Worm (Caenorhabditis elegans) whole organism, young adult: Measurements from ENCODE around the gene K08F9.3.

ENCODE experiments used
- B0035.1 ChIP-seq: sonication (generic microtip); optimal IDR thresholded peaks from 2 replicates; lab custom pipeline; 2016; ENCODE audit warnings: missing genetic modification characterization, mild to moderate bottlenecking, missing compliant biosample characterization, missing genotype, missing genetic modification reagents
- B0261.1 ChIP-seq: sonication (generic microtip); optimal IDR thresholded peaks from 2 replicates; lab custom pipeline; 2016; ENCODE audit warnings: mild to moderate bottlenecking, missing genetic modification characterization, moderate library complexity, missing compliant biosample characterization
- C06A6.2 ChIP-seq: fragments of 200-800 bp; sonication (Bioruptor generic); conservative IDR thresholded peaks from 2 replicates; pipeline ENCODE4 v1.3.6; 2022; ENCODE audit warnings: missing genetic modification characterization, missing compliant biosample characterization
- C17E4.6 ChIP-seq: fragments of 200-800 bp; sonication (Bioruptor generic); IDR thresholded peaks from 2 replicates; pipeline ENCODE4 v1.3.6; 2022; ENCODE audit warnings: missing genetic modification reagents, missing genetic modification characterization, missing compliant biosample characterization
- F22D6.2 ChIP-seq: sonication (generic microtip); optimal IDR thresholded peaks from 2 replicates; lab custom pipeline; 2016; ENCODE audit warnings: mild to moderate bottlenecking, missing genetic modification characterization, missing compliant biosample characterization
- F33H1.4 ChIP-seq: fragments of 200-800 bp; sonication (Bioruptor generic); IDR thresholded peaks from 2 replicates; pipeline ENCODE4 v1.3.6; 2022; ENCODE audit warnings: missing genetic modification reagents, missing genetic modification characterization, missing compliant biosample characterization
- F49E8.2 ChIP-seq: sonication (generic microtip); optimal IDR thresholded peaks from 3 replicates; lab custom pipeline; 2017; ENCODE audit warnings: missing genetic modification characterization, mild to moderate bottlenecking, missing compliant biosample characterization, antibody characterized with exemption, moderate library complexity; ENCODE audit not compliant: insufficient read depth
- F57A8.1 ChIP-seq: fragments of 200-800 bp; sonication (Bioruptor generic); optimal IDR thresholded peaks from 2 replicates; lab custom pipeline; 2018; ENCODE audit warnings: mild to moderate bottlenecking, missing genetic modification characterization, moderate library complexity, missing compliant biosample characterization
- F57C9.4 ChIP-seq: sonication (generic microtip); optimal IDR thresholded peaks from 2 replicates; lab custom pipeline; 2017; ENCODE audit warnings: mild to moderate bottlenecking, missing genetic modification characterization, missing compliant biosample characterization
- K12H6.12 ChIP-seq: fragments of 200-800 bp; sonication (Bioruptor generic); optimal IDR thresholded peaks from 2 replicates; lab custom pipeline; 2018; ENCODE audit warnings: mild to moderate bottlenecking, missing genetic modification characterization, missing compliant biosample characterization
- Y53F4B.3 ChIP-seq: fragments of 200-800 bp; sonication (Bioruptor generic); IDR thresholded peaks from 2 replicates; pipeline ENCODE4 v1.3.6; 2022; ENCODE audit warnings: missing genetic modification reagents, missing genetic modification characterization, missing compliant biosample characterization
- Y67H2A.10 ChIP-seq: fragments of 200-800 bp; sonication (Bioruptor generic); conservative IDR thresholded peaks from 2 replicates; pipeline ENCODE4 v1.3.6; 2022; ENCODE audit warnings: missing genetic modification reagents, missing genetic modification characterization, missing compliant biosample characterization
- Y95B8A.8 ChIP-seq: fragments of 200-800 bp; sonication (Bioruptor generic); IDR thresholded peaks from 2 replicates; pipeline ENCODE4 v1.3.6; 2022; ENCODE audit warnings: missing genetic modification reagents, missing genetic modification characterization, missing compliant biosample characterization
- akir-1 ChIP-seq: fragments of 200-800 bp; sonication (Bioruptor generic); optimal IDR thresholded peaks from 2 replicates; lab custom pipeline; 2018; ENCODE audit warnings: mild to moderate bottlenecking, missing genetic modification characterization, moderate library complexity, missing compliant biosample characterization
- aptf-2 ChIP-seq: fragments of 200-800 bp; sonication (Bioruptor generic); conservative IDR thresholded peaks from 2 replicates; pipeline ENCODE4 v1.3.6; 2022; ENCODE audit warnings: missing genetic modification reagents, missing genetic modification characterization, missing compliant biosample characterization
- aptf-3 ChIP-seq: fragments of 200-800 bp; sonication (Bioruptor generic); IDR thresholded peaks from 2 replicates; pipeline ENCODE4 v1.3.6; 2022; ENCODE audit warnings: missing genetic modification characterization, missing compliant biosample characterization
- attf-3 ChIP-seq: fragments of 200-800 bp; sonication (Bioruptor generic); conservative IDR thresholded peaks from 2 replicates; pipeline ENCODE4 v1.3.6; 2022; ENCODE audit warnings: missing genetic modification reagents, missing genetic modification characterization, missing compliant biosample characterization
- attf-5 ChIP-seq: fragments of 200-800 bp; sonication (Bioruptor generic); optimal IDR thresholded peaks from 2 replicates; lab custom pipeline; 2018; ENCODE audit warnings: mild to moderate bottlenecking, missing genetic modification characterization, missing compliant biosample characterization
- ceh-27 ChIP-seq: fragments of 200-800 bp; sonication (Bioruptor generic); optimal IDR thresholded peaks from 2 replicates; lab custom pipeline; 2018; ENCODE audit warnings: mild to moderate bottlenecking, missing genetic modification characterization, moderate library complexity, missing compliant biosample characterization
- ceh-58 ChIP-seq: fragments of 200-800 bp; sonication (Bioruptor generic); IDR thresholded peaks from 2 replicates; pipeline ENCODE4 v1.3.6; 2022; ENCODE audit warnings: missing genetic modification characterization, missing compliant biosample characterization
- ceh-79 ChIP-seq: sonication (generic microtip); optimal IDR thresholded peaks from 2 replicates; lab custom pipeline; 2017; ENCODE audit warnings: mild to moderate bottlenecking, missing genetic modification characterization, missing compliant biosample characterization
- ceh-91 ChIP-seq: fragments of 200-800 bp; sonication (Bioruptor generic); IDR thresholded peaks from 2 replicates; pipeline ENCODE4 v1.3.6; 2022; ENCODE audit warnings: missing genetic modification reagents, missing genetic modification characterization, missing compliant biosample characterization
- chd-7 ChIP-seq: sonication (generic microtip); optimal IDR thresholded peaks from 2 replicates; lab custom pipeline; 2016; ENCODE audit warnings: mild to moderate bottlenecking, missing genetic modification characterization, moderate library complexity, missing compliant biosample characterization
- dox-1 ChIP-seq: fragments of 200-800 bp; sonication (Bioruptor generic); IDR thresholded peaks from 2 replicates; pipeline ENCODE4 v1.3.6; 2022; ENCODE audit warnings: missing genetic modification reagents, missing genetic modification characterization, missing compliant biosample characterization
- dpff-1 ChIP-seq: sonication (generic microtip); optimal IDR thresholded peaks from 2 replicates; lab custom pipeline; 2017; ENCODE audit warnings: mild to moderate bottlenecking, missing genetic modification characterization, missing compliant biosample characterization
- dpl-1 ChIP-seq: fragments of 150-350 bp; optimal IDR thresholded peaks from 2 replicates; lab custom pipeline; 2014; ENCODE audit warnings: missing biosample characterization, missing genetic modification reagents, missing genetic modification characterization
- efl-1 ChIP-seq: fragments of 150-350 bp; optimal IDR thresholded peaks from 2 replicates; lab custom pipeline; 2014; ENCODE audit warnings: missing biosample characterization, missing genetic modification reagents, missing genetic modification characterization
- egl-18 ChIP-seq: fragments of 200-800 bp; sonication (Bioruptor generic); IDR thresholded peaks from 2 replicates; pipeline ENCODE4 v1.3.6; 2022; ENCODE audit warnings: missing genetic modification reagents, missing genetic modification characterization, missing compliant biosample characterization
- gei-17 ChIP-seq: fragments of 200-800 bp; sonication (Bioruptor generic); optimal IDR thresholded peaks from 2 replicates; lab custom pipeline; 2018; ENCODE audit warnings: mild to moderate bottlenecking, missing genetic modification characterization, missing compliant biosample characterization
- hlh-26 ChIP-seq: fragments of 200-800 bp; sonication (Bioruptor generic); conservative IDR thresholded peaks from 2 replicates; pipeline ENCODE4 v1.3.6; 2022; ENCODE audit warnings: missing genetic modification reagents, missing genetic modification characterization, missing compliant biosample characterization
- lag-1 ChIP-seq: fragments of 200-800 bp; sonication (Bioruptor generic); IDR thresholded peaks from 2 replicates; pipeline ENCODE4 v1.3.6; 2022; ENCODE audit warnings: missing genetic modification reagents, missing genetic modification characterization, missing compliant biosample characterization
- lin-35 ChIP-seq, 3 experiments: fragments of 150-350 bp in 2 of 3; sonication (generic microtip) in 1 of 3; optimal IDR thresholded peaks; 2 replicates each; lab custom pipeline; 2014 to 2018; ENCODE audit warnings: missing biosample characterization in 3 of 3, missing genetic modification characterization in 3 of 3, missing genetic modification reagents in 3 of 3
- lin-40 ChIP-seq: sonication (generic microtip); optimal IDR thresholded peaks from 2 replicates; lab custom pipeline; 2016; ENCODE audit warnings: missing genetic modification characterization, mild to moderate bottlenecking, missing compliant biosample characterization, missing genotype, missing genetic modification reagents
- nfya-1 ChIP-seq: sonication (generic microtip); optimal IDR thresholded peaks from 2 replicates; lab custom pipeline; 2017; ENCODE audit warnings: antibody characterized with exemption, missing compliant biosample characterization, missing genetic modification characterization, borderline replicate concordance; ENCODE audit not compliant: insufficient read depth
- nhr-27 ChIP-seq: fragments of 200-800 bp; sonication (Bioruptor generic); optimal IDR thresholded peaks from 2 replicates; lab custom pipeline; 2018; ENCODE audit warnings: mild to moderate bottlenecking, missing genetic modification characterization, moderate library complexity, missing compliant biosample characterization
- nhr-90 ChIP-seq: sonication (generic microtip); optimal IDR thresholded peaks from 2 replicates; lab custom pipeline; 2016; ENCODE audit warnings: missing genotype, mild to moderate bottlenecking, missing genetic modification characterization, missing compliant biosample characterization
- pha-4 ChIP-seq: fragments of 150-350 bp; sonication (generic microtip); optimal IDR thresholded peaks from 2 replicates; lab custom pipeline; 2014; ENCODE audit warnings: missing biosample characterization, missing genetic modification reagents, missing genetic modification characterization
- repo-1 ChIP-seq: sonication (generic microtip); optimal IDR thresholded peaks from 2 replicates; lab custom pipeline; 2017; ENCODE audit warnings: mild to moderate bottlenecking, missing genetic modification characterization, missing compliant biosample characterization
- snpc-1.1 ChIP-seq: sonication (generic microtip); optimal IDR thresholded peaks from 2 replicates; lab custom pipeline; 2017; ENCODE audit warnings: missing genetic modification characterization, mild to moderate bottlenecking, missing compliant biosample characterization, antibody characterized with exemption, moderate library complexity, missing genotype, missing genetic modification reagents; ENCODE audit not compliant: insufficient read depth
- snpc-4 ChIP-seq, 5 experiments: fragments of 150-350 bp in 1 of 5; sonication (generic microtip) in 4 of 5; optimal IDR thresholded peaks; 2 replicates each; lab custom pipeline; 2014 to 2018; ENCODE audit warnings: missing genetic modification characterization in 5 of 5, missing biosample characterization in 3 of 5, antibody characterized with exemption in 2 of 5, mild to moderate bottlenecking in 2 of 5, missing compliant biosample characterization in 2 of 5, missing genotype in 2 of 5, moderate library complexity in 2 of 5, missing genetic modification reagents in 1 of 5
- ztf-22 ChIP-seq: fragments of 200-800 bp; sonication (Bioruptor generic); optimal IDR thresholded peaks from 2 replicates; lab custom pipeline; 2018; ENCODE audit warnings: mild to moderate bottlenecking, missing genetic modification characterization, moderate library complexity, missing compliant biosample characterization
- ztf-28 ChIP-seq: fragments of 200-800 bp; sonication (Bioruptor generic); IDR thresholded peaks from 2 replicates; pipeline ENCODE4 v1.3.6; 2022; ENCODE audit warnings: missing genetic modification reagents, missing genetic modification characterization, missing compliant biosample characterization

Gene K08F9.3

DNA sequence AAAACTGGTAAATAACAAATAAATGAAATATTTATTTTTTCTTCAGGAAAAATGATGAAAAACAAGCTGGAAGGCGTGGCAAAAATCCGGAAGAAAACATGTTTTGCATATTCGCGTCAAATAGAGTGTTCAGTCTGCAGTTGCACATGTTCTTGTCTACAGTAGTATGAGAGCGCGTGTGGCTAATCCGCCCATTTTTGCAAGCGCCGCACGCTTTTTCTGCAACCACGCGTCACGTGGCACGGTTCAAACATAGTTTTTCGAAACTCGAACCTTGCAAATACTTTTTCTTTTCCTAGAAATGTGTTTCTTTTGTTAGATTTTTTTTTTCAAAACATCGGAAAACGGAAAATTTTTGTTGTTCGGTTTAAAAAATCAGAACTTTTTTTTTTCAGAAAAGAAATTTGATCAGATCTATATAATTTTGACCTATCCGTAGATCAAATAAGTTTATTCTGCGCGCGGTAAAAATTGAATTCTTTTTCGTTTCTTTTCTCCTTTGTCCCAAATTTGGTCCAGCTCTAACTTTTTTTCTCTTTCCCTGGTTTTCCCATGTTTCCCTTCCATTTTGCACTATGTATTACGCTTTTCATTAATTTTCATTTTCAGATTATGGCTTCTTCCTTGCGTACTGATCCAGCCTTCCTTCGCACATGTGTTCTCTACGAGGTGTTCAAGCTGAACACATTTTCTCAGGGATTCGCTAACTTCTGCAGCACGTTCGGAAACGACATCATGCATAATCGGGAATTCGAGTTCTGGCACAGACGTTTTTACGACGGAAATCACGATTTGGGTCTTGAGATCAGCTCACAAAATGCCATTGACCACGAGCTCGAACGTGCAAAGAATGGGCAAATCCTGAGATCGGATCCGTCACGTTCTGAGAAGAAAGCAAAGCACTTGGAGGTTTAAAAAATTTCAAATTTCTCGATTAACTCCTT lies 44.0 kb downstream of the K08F9.3 start, which contains the start of gene Y75B12B.1 (continued):
- TF ChIP-seq Y53F4B.3 (GFP tag; lab: Robert Waterston, UW): no peak
- no peak for TF ChIP-seq nhr-27
- peak; percentile 71 for TF ChIP-seq F49E8.2 (tag; lab: Kevin White, UChicago)
- TF ChIP-seq F22D6.2 (tag; lab: Kevin White, UChicago): no peak
- TF ChIP-seq repo-1 (tag; lab: Kevin White, UChicago): peak; percentile 12
- TF ChIP-seq dpl-1 (GFP tag; lab: Kevin White, UChicago): peak; percentile 67
- no peak for TF ChIP-seq hlh-26 (GFP tag; lab: Robert Waterston, UW)
- TF ChIP-seq attf-3 (GFP tag; lab: Robert Waterston, UW): no peak
- TF ChIP-seq ceh-79 (tag; lab: Kevin White, UChicago): no peak
- TF ChIP-seq dox-1: peak; percentile 68
- peak in 2 of 3 experiments; percentile 37 to 39 for TF ChIP-seq lin-35 (GFP tag; optimal IDR thresholded peaks at IDR 0.05; lab: Kevin White, UChicago)
- TF ChIP-seq chd-7 (tag; lab: Kevin White, UChicago): no peak
- no peak for TF ChIP-seq B0035.1
- no peak for TF ChIP-seq akir-1 (GFP tag; lab: Kevin White, UChicago)
- no peak for TF ChIP-seq F57C9.4 (tag; lab: Kevin White, UChicago)
- no peak for TF ChIP-seq pha-4 (tag; lab: Kevin White, UChicago)
- TF ChIP-seq C17E4.6 (GFP tag; lab: Robert Waterston, UW): no peak
- no peak for TF ChIP-seq C06A6.2 (GFP tag; lab: Robert Waterston, UW)
- no peak for TF ChIP-seq ceh-27 (GFP tag; lab: Kevin White, UChicago)
- TF ChIP-seq ztf-22 (GFP tag; lab: Kevin White, UChicago): no peak
- TF ChIP-seq ztf-28 (GFP tag; lab: Robert Waterston, UW): 0 out of 2 replicates have a peak, but pooled peaks have one; percentile 57
- TF ChIP-seq ceh-58: no peak
- no peak for TF ChIP-seq nfya-1
- no peak for TF ChIP-seq nhr-90
- peak; percentile 91 for TF ChIP-seq efl-1 (GFP tag; lab: Kevin White, UChicago)
- TF ChIP-seq gei-17 (GFP tag; lab: Kevin White, UChicago): no peak
- TF ChIP-seq Y95B8A.8 (GFP tag; lab: Robert Waterston, UW): no peak
- no peak for TF ChIP-seq egl-18 (GFP tag; lab: Robert Waterston, UW)
- peak; percentile 74 for TF ChIP-seq ceh-91
- TF ChIP-seq B0261.1 (tag; lab: Kevin White, UChicago): peak; percentile 20
- TF ChIP-seq Y67H2A.10: no peak
- no peak for TF ChIP-seq K12H6.12 (tag; lab: Kevin White, UChicago)
- peak; percentile 67 for TF ChIP-seq F33H1.4
- no peak for TF ChIP-seq lag-1 (GFP tag; lab: Robert Waterston, UW)
- TF ChIP-seq lin-40 (tag; lab: Kevin White, UChicago): no peak
- TF ChIP-seq attf-5 (GFP tag; lab: Kevin White, UChicago): no peak
- no peak for TF ChIP-seq snpc-4 (GFP tag; optimal IDR thresholded peaks at IDR 0.05; lab: Kevin White, UChicago)
- peak in 1 of 4 experiments; percentile 25 for TF ChIP-seq snpc-4 (tag; optimal IDR thresholded peaks at IDR 0.05; lab: Kevin White, UChicago)
- TF ChIP-seq aptf-2 (GFP tag; lab: Robert Waterston, UW): no peak
- no peak for TF ChIP-seq F57A8.1 (GFP tag; lab: Kevin White, UChicago)
- TF ChIP-seq dpff-1: no peak
- no peak for TF ChIP-seq aptf-3 (GFP tag; lab: Robert Waterston, UW)
- TF ChIP-seq snpc-1.1 (tag; lab: Kevin White, UChicago): peak; percentile 33
